Worm (Caenorhabditis elegans) whole organism, L1 larva: ENCODE results near the gene C05C12.1.

Source experiments
- ces-1 ChIP-seq: fragments of 150-350 bp; optimal IDR thresholded peaks from 2 replicates; lab custom pipeline; 2014; ENCODE audit warnings: missing biosample characterization, missing genetic modification reagents, missing genetic modification characterization
- ets-5 ChIP-seq: fragments of 200-800 bp; sonication (Bioruptor generic); IDR thresholded peaks from 2 replicates; pipeline ENCODE4 v1.3.6; 2022; ENCODE audit warnings: missing genetic modification characterization, missing compliant biosample characterization
- lir-3 ChIP-seq: sonication (generic microtip); optimal IDR thresholded peaks from 2 replicates; lab custom pipeline; 2016; ENCODE audit warnings: mild to moderate bottlenecking, missing genetic modification characterization, moderate library complexity, missing compliant biosample characterization; ENCODE audit not compliant: poor library complexity
- pqm-1 ChIP-seq: sonication (generic microtip); optimal IDR thresholded peaks from 3 replicates; lab custom pipeline; 2017; ENCODE audit warnings: missing biosample characterization, missing genetic modification characterization
- xbp-1 ChIP-seq: sonication (generic microtip); optimal IDR thresholded peaks from 2 replicates; lab custom pipeline; 2016; ENCODE audit warnings: missing genetic modification characterization, missing compliant biosample characterization
- ztf-11 ChIP-seq, 2 experiments: sonication (generic microtip); optimal IDR thresholded peaks; 2 replicates each; lab custom pipeline; 2016 to 2017; ENCODE audit warnings: missing genetic modification characterization in 2 of 2, missing biosample characterization in 1 of 2, missing compliant biosample characterization in 1 of 2

ce11 chrIV:11225206-11225605 is 28.6 kb upstream of the C05C12.1 start, which contains the start of gene col-125:
- TF ChIP-seq pqm-1 (tag; lab: Kevin White, UChicago): no peak
- no peak for TF ChIP-seq ces-1 (GFP tag; lab: Kevin White, UChicago)
- TF ChIP-seq lir-3 (tag; lab: Kevin White, UChicago): no peak
- TF ChIP-seq ets-5 (GFP tag; lab: Robert Waterston, UW): no peak
- TF ChIP-seq ztf-11 (tag; optimal IDR thresholded peaks at IDR 0.05; lab: Kevin White, UChicago): no peak
- no peak for TF ChIP-seq xbp-1
